Worm (Caenorhabditis elegans) whole organism, midembryonic: ENCODE data around the gene W05H9.4.

ENCODE experiments used
- T22C8.4 ChIP-seq: fragments of 200-800 bp; sonication (Bioruptor generic); IDR thresholded peaks from 2 replicates; pipeline ENCODE4 v1.3.6; 2022; ENCODE audit warnings: missing genetic modification characterization, missing compliant biosample characterization
- cog-1 ChIP-seq: sonication (generic microtip); optimal IDR thresholded peaks from 2 replicates; lab custom pipeline; 2016; ENCODE audit warnings: missing genetic modification characterization, missing compliant biosample characterization
- flt-1 ChIP-seq: fragments of 200-800 bp; sonication (Bioruptor generic); IDR thresholded peaks from 2 replicates; pipeline ENCODE4 v1.3.6; 2022; ENCODE audit warnings: missing genetic modification characterization, missing compliant biosample characterization
- klf-2 ChIP-seq: fragments of 200-800 bp; sonication (Bioruptor generic); conservative IDR thresholded peaks from 2 replicates; pipeline ENCODE4 v1.3.6; 2022; ENCODE audit warnings: missing genetic modification reagents, missing genetic modification characterization, missing compliant biosample characterization
- med-1 ChIP-seq: sonication (generic microtip); optimal IDR thresholded peaks from 2 replicates; lab custom pipeline; 2017; ENCODE audit warnings: missing genetic modification characterization, mild to moderate bottlenecking, missing compliant biosample characterization, antibody characterized with exemption, missing genetic modification reagents; ENCODE audit not compliant: insufficient read depth
- ref-1 ChIP-seq: fragments of 200-800 bp; sonication (Bioruptor generic); conservative IDR thresholded peaks from 2 replicates; pipeline ENCODE4 v1.3.6; 2022; ENCODE audit warnings: missing genetic modification reagents, missing genetic modification characterization, missing compliant biosample characterization
- tab-1 ChIP-seq: fragments of 200-800 bp; sonication (Bioruptor generic); IDR thresholded peaks from 2 replicates; pipeline ENCODE4 v1.3.6; 2022; ENCODE audit warnings: missing genetic modification characterization, missing compliant biosample characterization
- ztf-23 ChIP-seq: fragments of 200-800 bp; sonication (Bioruptor generic); IDR thresholded peaks from 2 replicates; pipeline ENCODE4 v1.3.6; 2022; ENCODE audit warnings: missing genetic modification reagents, missing genetic modification characterization, missing compliant biosample characterization
- ztf-29 ChIP-seq: fragments of 200-800 bp; sonication (Bioruptor generic); IDR thresholded peaks from 2 replicates; pipeline ENCODE4 v1.3.6; 2022; ENCODE audit warnings: missing genetic modification reagents, missing genetic modification characterization, missing compliant biosample characterization

W05H9.4 gene

ce11 chrX:6251947-6252617 lies 11.4 kb upstream of the W05H9.4 start:
- TF ChIP-seq med-1 (GFP tag; lab: Kevin White, UChicago), result no peak
- peak; percentile 10 for TF ChIP-seq cog-1 (tag; lab: Kevin White, UChicago)
- peak; percentile 36; the same call in 1 of the 2 replicates for TF ChIP-seq flt-1 (GFP tag; lab: Robert Waterston, UW)

DNA sequence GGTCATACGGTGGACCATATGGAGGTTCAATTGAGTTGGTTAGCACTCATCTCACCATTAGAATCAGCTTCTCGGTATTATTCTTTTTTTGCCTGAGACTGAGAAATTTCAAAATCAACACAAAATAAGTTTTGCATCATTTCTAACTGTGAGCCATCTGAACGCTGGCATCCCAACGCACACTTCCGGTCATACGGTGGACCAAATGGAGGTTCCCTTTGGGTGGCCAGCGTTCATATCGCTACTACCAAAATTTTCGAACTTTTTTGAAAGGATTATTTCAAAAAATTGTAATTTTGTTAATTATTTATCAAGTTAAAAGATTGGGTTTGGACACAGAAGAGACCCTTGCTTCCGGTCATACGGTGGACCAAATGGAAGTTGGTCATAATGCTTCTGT lies 10.7 kb upstream of the W05H9.4 start:
- TF ChIP-seq flt-1 (GFP tag; lab: Robert Waterston, UW), result no peak
- no peak for TF ChIP-seq med-1 (GFP tag; lab: Kevin White, UChicago)
- no peak for TF ChIP-seq cog-1 (tag; lab: Kevin White, UChicago)
- TF ChIP-seq ztf-29 (GFP tag; lab: Robert Waterston, UW), result no peak

ce11 chrX:6253160-6253559 lies 10.3 kb upstream of the W05H9.4 start:
- TF ChIP-seq ref-1, result no peak

- TF ChIP-seq ztf-29 (GFP tag; lab: Robert Waterston, UW), result no peak
- no peak for TF ChIP-seq T22C8.4
- TF ChIP-seq klf-2, result no peak
- no peak for TF ChIP-seq tab-1 (GFP tag; lab: Robert Waterston, UW)
- no peak for TF ChIP-seq flt-1 (GFP tag; lab: Robert Waterston, UW)
- TF ChIP-seq ztf-23, result no peak
- no peak for TF ChIP-seq ref-1
- TF ChIP-seq med-1 (GFP tag; lab: Kevin White, UChicago), result no peak
- no peak for TF ChIP-seq cog-1 (tag; lab: Kevin White, UChicago)
Measured at ce11 chrX:6253566-6253898, 9.9 kb upstream of the W05H9.4 start.

- TF ChIP-seq T22C8.4 (peak; percentile 31; the same call in 1 of the 2 replicates), med-1 (GFP tag; lab: Kevin White, UChicago) (no peak), cog-1 (tag; lab: Kevin White, UChicago) (peak; percentile 16), ztf-23 (no peak), ztf-29 (GFP tag; lab: Robert Waterston, UW) (no peak), tab-1 (GFP tag; lab: Robert Waterston, UW) (peak; percentile 47; the same call in 1 of the 2 replicates), flt-1 (GFP tag; lab: Robert Waterston, UW) (peak; percentile 53; the same call in 1 of the 2 replicates), ref-1 (no peak)
Measured at ce11 chrX:6253899-6254670, 9.4 kb upstream of the W05H9.4 start.

DNA sequence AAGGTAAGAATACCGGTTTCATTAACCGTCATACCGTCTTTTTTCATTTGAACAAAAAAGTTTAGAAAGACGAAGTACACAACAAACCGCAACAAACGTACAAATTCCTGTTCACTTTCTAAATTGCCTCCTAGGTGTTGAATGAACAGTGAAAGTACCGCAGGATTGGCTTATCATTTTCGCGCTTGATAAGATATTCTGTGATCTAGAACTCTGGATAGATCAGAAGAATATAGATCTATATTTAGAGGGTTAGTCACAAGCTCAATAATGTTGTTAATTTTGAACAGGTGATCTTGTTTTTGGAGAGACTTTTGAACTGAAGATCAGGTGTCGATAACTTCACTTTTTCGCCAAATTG lies 8.8 kb upstream of the W05H9.4 start:
- TF ChIP-seq klf-2, result no peak
- TF ChIP-seq tab-1 (GFP tag; lab: Robert Waterston, UW), result no peak
- TF ChIP-seq flt-1 (GFP tag; lab: Robert Waterston, UW), result no peak
- no peak for TF ChIP-seq T22C8.4
- TF ChIP-seq ztf-23, result no peak

ce11 chrX:6255561-6255960 lies 7.9 kb upstream of the W05H9.4 start:
- TF ChIP-seq cog-1 (tag; lab: Kevin White, UChicago) (no peak), med-1 (GFP tag; lab: Kevin White, UChicago) (no peak), flt-1 (GFP tag; lab: Robert Waterston, UW) (0 out of 2 replicates have a peak, but pooled peaks have one; percentile 60)

ce11 chrX:6256430-6256829 lies 7.0 kb upstream of the W05H9.4 start:
- TF ChIP-seq med-1 (GFP tag; lab: Kevin White, UChicago) (no peak), ref-1 (no peak), cog-1 (tag; lab: Kevin White, UChicago) (no peak)

ce11 chrX:6256969-6257368 lies 6.5 kb upstream of the W05H9.4 start:
- no peak for TF ChIP-seq ztf-29 (GFP tag; lab: Robert Waterston, UW)
- no peak for TF ChIP-seq tab-1 (GFP tag; lab: Robert Waterston, UW)
- no peak for TF ChIP-seq ztf-23
- TF ChIP-seq flt-1 (GFP tag; lab: Robert Waterston, UW), result no peak
- TF ChIP-seq T22C8.4, result no peak
- TF ChIP-seq ref-1, result no peak
- no peak for TF ChIP-seq klf-2
- TF ChIP-seq med-1 (GFP tag; lab: Kevin White, UChicago), result no peak
- TF ChIP-seq cog-1 (tag; lab: Kevin White, UChicago), result no peak

- TF ChIP-seq klf-2 (no peak), ztf-29 (GFP tag; lab: Robert Waterston, UW) (0 out of 2 replicates have a peak, but pooled peaks have one; percentile 25)
Measured at ce11 chrX:6258409-6258808, 5.0 kb upstream of the W05H9.4 start.

DNA sequence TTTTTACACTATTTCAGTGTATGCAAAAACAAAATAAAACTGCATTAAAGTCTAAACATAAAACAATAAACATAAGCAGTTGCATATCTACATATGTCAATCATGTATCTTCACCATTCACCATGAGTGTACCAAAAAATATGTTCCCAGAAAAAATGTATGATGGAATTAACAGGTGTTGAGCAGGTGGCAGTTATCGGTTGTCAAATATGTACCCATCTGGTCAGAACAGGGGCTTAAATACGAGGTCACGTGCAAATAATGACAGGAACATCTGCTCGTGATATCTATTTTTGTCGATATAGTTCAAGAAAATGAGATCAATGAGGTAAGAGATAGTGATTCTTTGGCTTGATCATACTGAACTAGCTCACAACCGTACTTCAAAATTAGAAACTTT lies 4.4 kb upstream of the W05H9.4 start:
- no peak for TF ChIP-seq cog-1 (tag; lab: Kevin White, UChicago)
- TF ChIP-seq ref-1, result no peak
